Fruit fly (Drosophila melanogaster) Kc167 (cell line): Measurements from ENCODE around the gene VGlut.

ENCODE experiments used
- Myc ChIP-seq: fragments of >200 bp; optimal IDR thresholded peaks from 2 replicates; lab custom pipeline; 2017; ENCODE audit warnings: missing external identifiers
- h ChIP-seq: fragments of >200 bp; optimal IDR thresholded peaks from 3 replicates; lab custom pipeline; 2018; ENCODE audit warnings: missing external identifiers
- insv ChIP-seq: fragments of >200 bp; optimal IDR thresholded peaks from 3 replicates; lab custom pipeline; 2018; ENCODE audit warnings: missing external identifiers
- psq ChIP-seq: fragments of >200 bp; optimal IDR thresholded peaks from 2 replicates; lab custom pipeline; 2017; ENCODE audit warnings: missing external identifiers

DNA sequence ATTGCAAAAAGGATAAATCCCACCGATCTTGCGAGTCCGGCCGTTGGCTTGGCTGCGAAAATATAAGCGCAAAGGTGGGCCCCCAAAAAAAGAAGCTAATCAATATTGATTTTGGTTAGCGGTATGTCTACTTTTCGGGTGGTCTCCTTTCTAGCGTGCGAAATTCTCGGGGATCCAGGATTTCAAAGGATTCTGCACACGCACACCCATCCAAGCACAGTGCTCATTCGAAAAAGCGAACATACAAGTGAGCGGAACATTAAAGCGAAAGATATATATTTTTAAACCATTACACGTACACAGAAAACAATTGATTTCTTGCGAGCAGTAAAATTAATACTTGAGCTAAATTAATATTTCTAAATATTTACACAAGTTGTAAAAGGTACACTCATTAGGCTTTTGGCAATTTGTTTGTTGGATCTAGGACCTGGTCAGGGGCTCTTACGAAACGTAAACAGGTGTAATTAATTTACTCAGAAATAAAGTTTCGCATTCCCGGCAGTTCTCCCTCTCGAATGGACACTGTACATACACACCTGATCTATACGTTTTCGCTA is 34.4 kb upstream of the VGlut start:
- no peak for TF ChIP-seq insv (lab: Kevin White, UChicago)
- no peak for TF ChIP-seq Myc (lab: Kevin White, UChicago)
- TF ChIP-seq h (lab: Kevin White, UChicago): no peak
- no peak for TF ChIP-seq psq (lab: Kevin White, UChicago)
